Fruit fly (Drosophila melanogaster): ENCODE data around the gene to.

to gene

dm6 chr3R:25208042-25208766, 31.8 kb upstream of the to start, which contains the start of gene Cad96Ca (continued):
- TF ChIP-seq nom (GFP tag; optimal IDR thresholded peaks at IDR 0.05) (peak; percentile 46), chinmo (GFP tag; IDR thresholded peaks at IDR 0.05; ENCODE audit: partially characterized antibody) (0 out of 4 replicates have a peak, but pooled peaks have one; percentile 36), Trl (optimal IDR thresholded peaks at IDR 0.05) (peak; percentile 90 to 92), Trl (GFP tag; optimal IDR thresholded peaks at IDR 0.05) (no peak), CG17568 (GFP tag; optimal IDR thresholded peaks at IDR 0.05) (peak; percentile 4), CG11247 (GFP tag; IDR thresholded peaks at IDR 0.05) (peak; percentile 65), CG14014 (GFP tag; IDR thresholded peaks at IDR 0.05) (no peak), CG12769 (tag; optimal IDR thresholded peaks at IDR 0.05) (peak; percentile 93), z (GFP tag; IDR thresholded peaks at IDR 0.05) (peak; percentile 67; the same call in 1 of the 3 replicates), sens (GFP tag) (peak; percentile 52), CG2889 (GFP tag; IDR thresholded peaks at IDR 0.05) (no peak)

- no peak for TF ChIP-seq Bgb (GFP tag; IDR thresholded peaks at IDR 0.05; ENCODE audit: partially characterized antibody)
- TF ChIP-seq Vsx1 (GFP tag; optimal IDR thresholded peaks at IDR 0.05) = no peak
- peak; percentile 4 for TF ChIP-seq ATbp (GFP tag; optimal IDR thresholded peaks at IDR 0.05)
- no peak for TF ChIP-seq unpg (GFP tag; optimal IDR thresholded peaks at IDR 0.05)
- no peak for TF ChIP-seq exex (tag; optimal IDR thresholded peaks at IDR 0.05)
- no peak for TF ChIP-seq yki (optimal IDR thresholded peaks at IDR 0.05)
- TF ChIP-seq CG4820 (GFP tag; optimal IDR thresholded peaks at IDR 0.05) = no peak
- 0 out of 2 replicates have a peak, but pooled peaks have one; percentile 26 for TF ChIP-seq seq (GFP tag; IDR thresholded peaks at IDR 0.05)
- TF ChIP-seq jigr1 (GFP tag; IDR thresholded peaks at IDR 0.05) = no peak
- TF ChIP-seq wor (GFP tag; IDR thresholded peaks at IDR 0.05) = no peak
- no peak for TF ChIP-seq Camta (GFP tag; optimal IDR thresholded peaks at IDR 0.05)
- TF ChIP-seq Doc3 (GFP tag; IDR thresholded peaks at IDR 0.05; ENCODE audit: partially characterized antibody) = no peak
- TF ChIP-seq zfh1 (GFP tag; IDR thresholded peaks at IDR 0.05) = no peak
- no peak for TF ChIP-seq insv (GFP tag; optimal IDR thresholded peaks at IDR 0.05)
- TF ChIP-seq chn (GFP tag; optimal IDR thresholded peaks at IDR 0.05) = no peak
- TF ChIP-seq gsb (GFP tag; IDR thresholded peaks at IDR 0.05) = no peak
- no peak for TF ChIP-seq CG4328 (GFP tag; optimal IDR thresholded peaks at IDR 0.05)
- peak; percentile 49 for TF ChIP-seq sens (GFP tag)
- no peak for TF ChIP-seq CG12659 (GFP tag; optimal IDR thresholded peaks at IDR 0.05)
- TF ChIP-seq ranshi (GFP tag; IDR thresholded peaks at IDR 0.05) = no peak
- no peak for TF ChIP-seq CG10267 (tag; optimal IDR thresholded peaks at IDR 0.05)
- no peak for TF ChIP-seq CG7556 (GFP tag; optimal IDR thresholded peaks at IDR 0.05)
- no peak for TF ChIP-seq lilli (GFP tag; optimal IDR thresholded peaks at IDR 0.05)
- no peak for TF ChIP-seq Myb (GFP tag; optimal IDR thresholded peaks at IDR 0.05)
- no peak for TF ChIP-seq CG31441 (GFP tag; IDR thresholded peaks at IDR 0.05)
- no peak for TF ChIP-seq CG10321 (GFP tag; IDR thresholded peaks at IDR 0.05)
- no peak for TF ChIP-seq CG4404 (GFP tag; IDR thresholded peaks at IDR 0.05)
- no peak for TF ChIP-seq ash1 (GFP tag; optimal IDR thresholded peaks at IDR 0.05)
- TF ChIP-seq CG14014 (GFP tag; IDR thresholded peaks at IDR 0.05) = 0 out of 2 replicates have a peak, but pooled peaks have one; percentile 12
- TF ChIP-seq CG6791 (GFP tag; IDR thresholded peaks at IDR 0.05; ENCODE audit: partially characterized antibody) = 0 out of 3 replicates have a peak, but pooled peaks have one; percentile 8
- TF ChIP-seq CG5953 (GFP tag; IDR thresholded peaks at IDR 0.05) = no peak
- TF ChIP-seq CG7372 (GFP tag; IDR thresholded peaks at IDR 0.05) = no peak
- no peak for TF ChIP-seq MBD-R2 (GFP tag; IDR thresholded peaks at IDR 0.05)
- 0 out of 3 replicates have a peak, but pooled peaks have one; percentile 9 for TF ChIP-seq otp (GFP tag; IDR thresholded peaks at IDR 0.05)
- TF ChIP-seq jumu (GFP tag; optimal IDR thresholded peaks at IDR 0.05) = no peak
- TF ChIP-seq H15 (GFP tag; IDR thresholded peaks at IDR 0.05) = no peak
- no peak for TF ChIP-seq CG8359 (GFP tag; optimal IDR thresholded peaks at IDR 0.05; ENCODE audit: borderline replicate concordance)
- no peak for TF ChIP-seq CG7357 (GFP tag; IDR thresholded peaks at IDR 0.05)
- TF ChIP-seq disco-r (GFP tag; optimal IDR thresholded peaks at IDR 0.05) = no peak
- peak; percentile 29 for TF ChIP-seq pros (GFP tag; optimal IDR thresholded peaks at IDR 0.05)
- TF ChIP-seq CG3281 (GFP tag; optimal IDR thresholded peaks at IDR 0.05) = no peak
Measured at dm6 chr3R:25208767-25209075, 31.3 kb upstream of the to start.

All from whole organism, embryonic.